Worm (Caenorhabditis elegans): ENCODE results near the gene ZC443.3.

DNA sequence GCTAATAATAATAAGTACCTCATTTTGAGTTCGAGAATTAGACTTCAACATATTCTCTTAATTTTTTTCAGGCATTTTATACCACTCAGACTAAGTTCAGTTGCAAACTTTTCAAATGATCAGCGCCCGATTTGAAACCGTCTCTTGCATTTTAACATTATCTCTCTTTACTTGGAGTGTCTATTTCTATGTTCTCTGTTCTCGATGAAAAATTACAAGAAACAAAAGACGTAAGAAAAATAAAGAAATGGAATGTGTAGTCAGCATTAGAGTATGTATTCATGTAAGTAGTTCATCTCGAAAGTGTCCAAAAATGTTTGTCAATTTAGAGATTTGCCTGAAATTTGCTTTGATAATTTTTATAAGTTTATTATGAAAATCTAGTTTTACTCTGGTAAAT lies 13.8 kb downstream of the ZC443.3 start, which contains the start of gene ugt-3:
- TF ChIP-seq ztf-23 (GFP tag; IDR thresholded peaks at IDR 0.05) (no peak), klf-2 (GFP tag; conservative IDR thresholded peaks at IDR 0.05) (no peak), med-1 (GFP tag; optimal IDR thresholded peaks at IDR 0.05; ENCODE audit: insufficient read depth) (no peak)

Data from whole organism, midembryonic.